Worm (Caenorhabditis elegans): ENCODE measurements around the gene ZK795.3.

DNA sequence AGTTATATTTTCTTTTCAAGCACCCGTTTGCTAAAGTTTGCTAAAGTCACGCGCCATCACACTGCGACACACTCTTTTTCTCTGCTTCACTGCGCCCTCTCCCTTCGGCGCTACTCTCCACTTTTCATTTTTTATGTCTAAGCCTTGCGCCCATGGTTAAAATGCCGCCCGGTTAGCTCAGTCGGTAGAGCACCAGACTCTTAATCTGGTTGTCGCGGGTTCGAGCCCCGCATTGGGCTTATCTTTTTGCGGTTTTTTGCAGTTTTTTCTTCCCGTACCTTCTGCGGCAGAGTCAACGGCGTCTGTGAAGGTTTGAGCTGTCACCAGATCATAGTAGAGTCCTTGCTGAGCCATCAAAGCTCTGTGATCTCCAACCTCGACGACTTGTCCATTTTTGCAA is 35.4 kb downstream of the ZK795.3 start:
- no peak for TF ChIP-seq daf-19 (GFP tag; conservative IDR thresholded peaks at IDR 0.05)
- peak; percentile 28 for TF ChIP-seq Y5F2A.4 (GFP tag; optimal IDR thresholded peaks at IDR 0.05)
- TF ChIP-seq snpc-4 (tag; optimal IDR thresholded peaks at IDR 0.05) = no peak
- no peak for TF ChIP-seq R02D3.7 (tag; optimal IDR thresholded peaks at IDR 0.05)
- no peak for TF ChIP-seq lsy-2 (tag; optimal IDR thresholded peaks at IDR 0.05)
- TF ChIP-seq lin-38 (GFP tag; IDR thresholded peaks at IDR 0.05) = no peak; the same call in 1 of the 2 replicates
- TF ChIP-seq nhr-6 (tag; optimal IDR thresholded peaks at IDR 0.05) = no peak
- TF ChIP-seq dve-1 (tag; optimal IDR thresholded peaks at IDR 0.05; ENCODE audit: insufficient read depth) = peak; percentile 56
- peak; percentile 45 for TF ChIP-seq duxl-1 (tag; optimal IDR thresholded peaks at IDR 0.05; ENCODE audit: poor library complexity)
- no peak for TF ChIP-seq ZK546.5 (tag; optimal IDR thresholded peaks at IDR 0.05)

Measured in whole organism, L4 larva.